Fruit fly (Drosophila melanogaster) S2 (cell line): Measurements from ENCODE around the gene CCHa1.

Experiments used
- CG8478 ChIP-seq: fragments of >200 bp; optimal IDR thresholded peaks from 2 replicates; lab custom pipeline; 2018
- CTCF ChIP-seq, 2 experiments: fragments of >200 bp; optimal IDR thresholded peaks; 2 replicates each; lab custom pipeline; 2018

dm6 chr3R:14044361-14044860 is 52.2 kb downstream of the CCHa1 start:
- TF ChIP-seq CG8478 (lab: Kevin White, UChicago) (no peak), CTCF (optimal IDR thresholded peaks at IDR 0.05; lab: Kevin White, UChicago) (no peak)
